Fruit fly (Drosophila melanogaster): ENCODE measurements around the gene Nasp.

Nasp gene

DNA sequence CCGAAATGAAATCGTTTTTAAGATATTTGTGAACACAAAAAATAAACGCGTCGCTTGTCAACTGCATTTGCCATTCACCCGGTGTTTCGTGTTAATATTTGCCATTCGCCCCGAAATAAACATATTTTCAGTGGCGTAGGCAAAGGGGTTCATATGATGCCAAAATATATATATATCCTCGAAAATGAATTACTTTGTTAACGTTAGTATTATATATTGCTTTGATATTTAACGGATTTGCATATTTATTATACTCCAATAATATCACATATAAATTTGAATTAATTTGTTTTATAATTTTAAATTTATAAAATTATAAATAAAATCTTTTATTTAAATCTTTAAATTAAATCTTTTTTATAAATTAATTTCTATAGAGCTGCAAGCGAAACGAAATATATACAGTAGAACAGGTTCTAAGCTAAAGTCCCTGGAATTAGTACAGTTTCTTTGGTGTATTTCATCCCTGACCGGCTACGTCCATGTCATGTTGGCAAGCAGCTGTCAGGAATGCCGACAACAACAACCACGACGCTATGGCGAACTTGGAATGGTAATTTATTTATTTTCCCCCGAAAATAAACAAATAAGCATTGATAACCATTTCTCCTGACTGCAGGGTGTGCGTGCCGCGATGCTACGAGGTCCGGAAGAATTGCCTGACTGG, 15.9 kb upstream of the Nasp start, which contains the start of the genes M1BP and CG8202 (continued):
- TF ChIP-seq dl (GFP tag; optimal IDR thresholded peaks at IDR 0.05; ENCODE audit: insufficient read depth in 1 of 2, partially characterized antibody in 2 of 2) (no peak), ey (GFP tag; optimal IDR thresholded peaks at IDR 0.05) (peak; percentile 59)

DNA sequence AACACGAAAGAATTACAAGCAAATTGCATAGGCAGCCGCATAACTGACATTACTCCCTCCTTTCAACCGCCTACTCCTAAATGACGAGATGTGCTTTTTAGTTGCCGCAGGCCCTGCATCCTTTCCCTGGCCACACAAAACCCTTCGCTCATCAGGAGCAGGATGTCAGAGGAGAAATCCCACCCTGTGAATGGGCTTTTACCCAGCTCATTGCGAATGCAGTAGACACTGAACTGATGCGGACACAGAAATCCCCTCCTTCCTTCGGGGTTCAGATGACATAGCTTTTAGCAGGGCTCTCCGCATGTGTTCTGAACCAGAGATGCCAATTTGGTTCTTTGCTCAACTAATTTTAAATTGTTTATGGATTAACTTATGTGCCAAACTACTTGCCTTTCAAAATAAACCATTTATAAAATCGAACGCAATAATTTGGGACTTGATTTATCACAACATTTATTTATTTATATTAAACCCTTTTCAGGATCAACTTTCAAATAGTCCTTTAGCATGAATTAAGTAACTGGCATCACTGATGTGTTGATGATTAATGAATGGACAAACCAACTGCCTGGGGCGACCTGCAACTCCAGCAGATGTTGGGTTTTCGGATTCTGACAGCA, 8.3 kb upstream of the Nasp start:
- TF ChIP-seq GATAd (GFP tag; optimal IDR thresholded peaks at IDR 0.05) (no peak), sage (GFP tag; optimal IDR thresholded peaks at IDR 0.05) (no peak), tai (GFP tag; optimal IDR thresholded peaks at IDR 0.05) (no peak), foxo (GFP tag; optimal IDR thresholded peaks at IDR 0.05) (peak in 1 of 2 experiments; percentile 35), Myc (optimal IDR thresholded peaks at IDR 0.05) (no peak), Hr78 (GFP tag; optimal IDR thresholded peaks at IDR 0.05) (no peak), Dfd (GFP tag; optimal IDR thresholded peaks at IDR 0.05) (no peak), h (GFP tag; optimal IDR thresholded peaks at IDR 0.05) (peak; percentile 45), Jra (GFP tag; optimal IDR thresholded peaks at IDR 0.05) (no peak), OdsH (GFP tag; optimal IDR thresholded peaks at IDR 0.05) (peak; percentile 25), sv (GFP tag; optimal IDR thresholded peaks at IDR 0.05) (no peak), Hr83 (GFP tag; optimal IDR thresholded peaks at IDR 0.05; ENCODE audit: poor library complexity, severe bottlenecking) (no peak), pan (optimal IDR thresholded peaks at IDR 0.05) (no peak), rgr (GFP tag; optimal IDR thresholded peaks at IDR 0.05) (peak; percentile 42), woc (GFP tag; optimal IDR thresholded peaks at IDR 0.05) (peak; percentile 36), CrebA (GFP tag; optimal IDR thresholded peaks at IDR 0.05; ENCODE audit: borderline replicate concordance) (no peak), dmrt93B (GFP tag; optimal IDR thresholded peaks at IDR 0.05) (no peak), CG32264 (GFP tag; optimal IDR thresholded peaks at IDR 0.05) (no peak), Mio (GFP tag; optimal IDR thresholded peaks at IDR 0.05) (no peak), br (GFP tag; optimal IDR thresholded peaks at IDR 0.05) (no peak), jim (GFP tag; optimal IDR thresholded peaks at IDR 0.05) (no peak), psq (GFP tag; optimal IDR thresholded peaks at IDR 0.05) (peak; percentile 10), lola (GFP tag; optimal IDR thresholded peaks at IDR 0.05) (no peak), Sp1 (GFP tag; optimal IDR thresholded peaks at IDR 0.05) (peak; percentile 40), fru (GFP tag; optimal IDR thresholded peaks at IDR 0.05) (peak; percentile 65), dl (GFP tag; optimal IDR thresholded peaks at IDR 0.05; ENCODE audit: insufficient read depth in 1 of 2, partially characterized antibody in 2 of 2) (no peak), Vsx2 (GFP tag; optimal IDR thresholded peaks at IDR 0.05; ENCODE audit: partially characterized antibody) (no peak), ey (GFP tag; optimal IDR thresholded peaks at IDR 0.05) (peak; percentile 1), usp (GFP tag; optimal IDR thresholded peaks at IDR 0.05) (no peak), N (GFP tag; optimal IDR thresholded peaks at IDR 0.05) (no peak), Hnf4 (GFP tag; optimal IDR thresholded peaks at IDR 0.05) (no peak), Rel (GFP tag; optimal IDR thresholded peaks at IDR 0.05) (no peak), Rel (tag; optimal IDR thresholded peaks at IDR 0.05) (no peak), CG9705 (GFP tag; optimal IDR thresholded peaks at IDR 0.05) (no peak), Dif (GFP tag; optimal IDR thresholded peaks at IDR 0.05; ENCODE audit: partially characterized antibody) (no peak), dsf (GFP tag; optimal IDR thresholded peaks at IDR 0.05; ENCODE audit: borderline replicate concordance) (no peak), brk (GFP tag; optimal IDR thresholded peaks at IDR 0.05) (no peak), Abd-B (GFP tag; optimal IDR thresholded peaks at IDR 0.05) (no peak), HLH106 (tag; optimal IDR thresholded peaks at IDR 0.05) (peak; percentile 20)

DNA sequence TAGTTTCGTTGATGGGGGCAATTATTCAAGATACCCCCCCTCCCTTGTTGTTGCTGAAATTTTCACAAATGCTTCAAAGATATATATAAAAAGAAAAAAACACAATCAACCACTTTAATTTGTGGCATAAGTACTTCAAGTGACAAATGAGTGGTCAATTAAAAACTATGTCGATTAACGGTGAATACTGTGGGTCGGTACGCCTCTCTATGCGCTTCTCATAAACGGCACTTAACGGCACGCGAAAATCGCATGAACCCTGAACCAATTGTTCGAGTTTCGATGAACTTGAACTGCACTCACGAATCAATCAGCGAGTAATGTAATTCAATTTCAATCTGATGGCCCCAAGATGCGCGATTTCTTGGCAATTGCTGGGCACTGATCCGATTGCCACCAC, 7.5 kb upstream of the Nasp start:
- TF ChIP-seq Abd-B (GFP tag; optimal IDR thresholded peaks at IDR 0.05) = no peak
- TF ChIP-seq br (GFP tag; optimal IDR thresholded peaks at IDR 0.05) = no peak
- TF ChIP-seq N (GFP tag; optimal IDR thresholded peaks at IDR 0.05) = no peak
- TF ChIP-seq dsf (GFP tag; optimal IDR thresholded peaks at IDR 0.05; ENCODE audit: borderline replicate concordance) = no peak
- no peak for TF ChIP-seq Hr78 (GFP tag; optimal IDR thresholded peaks at IDR 0.05)
- TF ChIP-seq Myc (optimal IDR thresholded peaks at IDR 0.05) = no peak

Data from whole organism, wandering third instar larva.